Worm (Caenorhabditis elegans) whole organism, early embryonic: ENCODE measurements around the gene Y42A5A.1.

Experiments used
- F13C5.2 ChIP-seq: sonication (generic microtip); optimal IDR thresholded peaks from 2 replicates; lab custom pipeline; 2017; ENCODE audit warnings: mild to moderate bottlenecking, missing genetic modification characterization, inconsistent platforms, missing compliant biosample characterization
- aly-1 ChIP-seq: sonication (generic microtip); optimal IDR thresholded peaks from 2 replicates; lab custom pipeline; 2016; ENCODE audit warnings: missing genetic modification characterization, missing compliant biosample characterization
- ama-1 ChIP-seq: fragments of 150-350 bp; optimal IDR thresholded peaks from 2 replicates; lab custom pipeline; 2014
- ceh-13 ChIP-seq: fragments of 200-800 bp; sonication (Bioruptor generic); optimal IDR thresholded peaks from 2 replicates; lab custom pipeline; 2018; ENCODE audit warnings: mild to moderate bottlenecking, missing genetic modification characterization, missing compliant biosample characterization
- flt-1 ChIP-seq: fragments of 200-800 bp; sonication (Bioruptor generic); IDR thresholded peaks from 2 replicates; pipeline ENCODE4 v1.3.6; 2022; ENCODE audit warnings: missing genetic modification characterization, missing compliant biosample characterization
- hmbx-1 ChIP-seq: sonication (generic microtip); optimal IDR thresholded peaks from 2 replicates; lab custom pipeline; 2016; ENCODE audit warnings: mild to moderate bottlenecking, missing genetic modification characterization, missing compliant biosample characterization
- hmg-4 ChIP-seq: fragments of 200-800 bp; sonication (Bioruptor generic); optimal IDR thresholded peaks from 2 replicates; lab custom pipeline; 2018; ENCODE audit warnings: mild to moderate bottlenecking, missing genetic modification characterization, missing compliant biosample characterization
- hnd-1 ChIP-seq: sonication (generic microtip); optimal IDR thresholded peaks from 2 replicates; lab custom pipeline; 2016; ENCODE audit warnings: missing genetic modification characterization, missing compliant biosample characterization
- pes-1 ChIP-seq: fragments of 200-800 bp; sonication (Bioruptor generic); IDR thresholded peaks from 2 replicates; pipeline ENCODE4 v1.3.6; 2022; ENCODE audit warnings: missing genetic modification reagents, missing genetic modification characterization, missing compliant biosample characterization
- scrt-1 ChIP-seq: fragments of 200-800 bp; sonication (Bioruptor generic); IDR thresholded peaks from 2 replicates; pipeline ENCODE4 v1.3.6; 2022; ENCODE audit warnings: missing genetic modification characterization, missing compliant biosample characterization
- tbx-37 ChIP-seq: fragments of 200-800 bp; sonication (Bioruptor generic); conservative IDR thresholded peaks from 2 replicates; pipeline ENCODE4 v1.3.6; 2022; ENCODE audit warnings: missing genetic modification reagents, missing genetic modification characterization, missing compliant biosample characterization
- tra-4 ChIP-seq: sonication (generic microtip); optimal IDR thresholded peaks from 2 replicates; lab custom pipeline; 2017; ENCODE audit warnings: missing genetic modification characterization, missing compliant biosample characterization

DNA sequence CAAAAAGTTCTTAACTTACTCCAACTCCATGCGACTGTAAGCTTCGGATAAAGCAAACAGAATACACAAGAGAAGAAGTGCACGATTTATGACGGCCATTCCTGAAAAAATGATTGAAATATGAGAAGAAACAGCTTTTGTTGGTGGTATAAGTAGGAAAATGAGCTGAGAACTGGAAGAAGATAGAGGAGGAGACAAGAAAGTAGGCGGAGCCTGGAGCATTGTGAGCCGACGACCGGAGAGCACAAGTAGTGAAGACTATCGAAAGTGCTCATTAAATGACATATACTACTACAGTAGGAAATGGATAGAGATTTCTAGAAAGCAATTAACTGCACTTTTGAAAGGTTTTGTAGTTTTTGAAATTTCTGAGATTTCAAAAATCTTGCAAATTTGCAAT is 22.2 kb upstream of the Y42A5A.1 start, which contains the start of gene nlp-80:
- TF ChIP-seq flt-1 (GFP tag; lab: Robert Waterston, UW) = no peak
- TF ChIP-seq pes-1 (GFP tag; lab: Robert Waterston, UW) = no peak
- TF ChIP-seq ama-1 (lab: Kevin White, UChicago) = no peak
- no peak for TF ChIP-seq F13C5.2
- TF ChIP-seq ceh-13 (GFP tag; lab: Kevin White, UChicago) = no peak
- TF ChIP-seq hmbx-1 = no peak
- TF ChIP-seq hmg-4 (GFP tag; lab: Kevin White, UChicago) = no peak
- no peak for TF ChIP-seq aly-1
- no peak for TF ChIP-seq hnd-1
- TF ChIP-seq tra-4 (tag; lab: Kevin White, UChicago) = no peak
- no peak for TF ChIP-seq tbx-37 (GFP tag; lab: Robert Waterston, UW)
- TF ChIP-seq scrt-1 = no peak
